Worm (Caenorhabditis elegans): ENCODE results near the gene C32D5.14.

C32D5.14 gene

DNA sequence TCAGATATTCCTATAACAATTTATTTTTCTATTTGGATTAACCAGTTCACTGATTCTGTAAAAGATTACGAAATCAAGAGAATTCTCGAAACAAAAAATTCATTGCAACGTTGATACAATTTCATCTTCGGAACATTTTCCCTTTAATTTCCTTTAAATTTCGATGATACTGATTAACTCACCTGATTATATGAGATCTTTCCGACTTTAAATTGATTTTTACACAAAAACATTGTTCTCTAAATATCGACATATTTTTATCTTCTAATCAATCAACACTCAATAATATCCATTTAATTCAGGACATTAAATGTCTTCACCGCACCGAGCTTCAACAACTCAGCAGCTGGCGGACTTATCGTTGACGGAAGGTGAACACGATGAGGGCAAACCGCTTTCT lies 35.7 kb downstream of the C32D5.14 start, which contains the start of gene lin-23:
TSS of gene lin-23 (plus strand) at position 301 of the 400 bp plus-strand sequence.
- no peak for TF ChIP-seq nhr-76 (tag; optimal IDR thresholded peaks at IDR 0.05)
- no peak for TF ChIP-seq nhr-28 (tag; optimal IDR thresholded peaks at IDR 0.05)
- TF ChIP-seq M03D4.4 (tag; optimal IDR thresholded peaks at IDR 0.05), result no peak
- no peak for TF ChIP-seq unc-39 (tag; optimal IDR thresholded peaks at IDR 0.05)
- TF ChIP-seq tbx-8 (GFP tag; optimal IDR thresholded peaks at IDR 0.05), result no peak
- no peak for TF ChIP-seq nhr-237 (tag; optimal IDR thresholded peaks at IDR 0.05)
- TF ChIP-seq mep-1 (tag; optimal IDR thresholded peaks at IDR 0.05), result no peak
- TF ChIP-seq ceh-39 (tag; optimal IDR thresholded peaks at IDR 0.05), result no peak
- TF ChIP-seq ceh-83 (GFP tag; optimal IDR thresholded peaks at IDR 0.05), result no peak
- TF ChIP-seq sptf-1 (tag; optimal IDR thresholded peaks at IDR 0.05), result no peak
- TF ChIP-seq zip-8 (tag; optimal IDR thresholded peaks at IDR 0.05), result no peak
- TF ChIP-seq mls-2 (tag; optimal IDR thresholded peaks at IDR 0.05), result no peak

DNA sequence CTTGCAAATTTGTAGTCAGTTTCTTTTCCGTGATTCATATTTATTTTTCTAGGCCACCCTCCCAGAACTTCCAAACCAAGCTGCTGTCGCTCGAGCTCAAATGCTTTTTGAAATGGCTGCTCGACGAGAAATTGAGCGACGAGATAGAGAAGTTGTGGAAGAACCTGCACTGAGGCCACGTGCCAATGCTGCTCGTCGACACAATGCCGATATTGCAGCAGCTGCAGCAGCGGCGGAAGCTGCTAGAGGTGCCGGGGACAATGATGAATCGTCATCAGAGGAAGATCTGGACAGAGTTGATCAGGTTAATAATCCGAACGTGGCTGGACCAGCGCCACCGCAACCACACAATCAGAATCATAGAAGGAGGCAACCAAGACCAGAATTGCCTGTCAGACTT lies 38.1 kb downstream of the C32D5.14 start:
- TF ChIP-seq nhr-2 (tag; optimal IDR thresholded peaks at IDR 0.05), result no peak
- TF ChIP-seq lin-13 (tag; optimal IDR thresholded peaks at IDR 0.05), result no peak
- no peak for TF ChIP-seq nhr-12 (tag; optimal IDR thresholded peaks at IDR 0.05)
- no peak for TF ChIP-seq drap-1 (GFP tag; optimal IDR thresholded peaks at IDR 0.05)
- TF ChIP-seq ham-2 (GFP tag; optimal IDR thresholded peaks at IDR 0.05), result no peak
- no peak for TF ChIP-seq nhr-28 (tag; optimal IDR thresholded peaks at IDR 0.05)
- no peak for TF ChIP-seq sem-2 (GFP tag; optimal IDR thresholded peaks at IDR 0.05)
- TF ChIP-seq mls-2 (tag; optimal IDR thresholded peaks at IDR 0.05), result no peak
- no peak for TF ChIP-seq ceh-39 (tag; optimal IDR thresholded peaks at IDR 0.05)
- TF ChIP-seq ceh-83 (GFP tag; optimal IDR thresholded peaks at IDR 0.05), result no peak
- TF ChIP-seq zip-8 (tag; optimal IDR thresholded peaks at IDR 0.05), result no peak
- TF ChIP-seq nhr-76 (tag; optimal IDR thresholded peaks at IDR 0.05), result no peak
- TF ChIP-seq lsy-2 (tag; optimal IDR thresholded peaks at IDR 0.05), result no peak
- TF ChIP-seq sptf-1 (tag; optimal IDR thresholded peaks at IDR 0.05), result no peak

ce11 chrII:6374646-6375045 lies 39.4 kb downstream of the C32D5.14 start:
- TF ChIP-seq zip-8 (tag; optimal IDR thresholded peaks at IDR 0.05) (no peak), nhr-12 (tag; optimal IDR thresholded peaks at IDR 0.05) (no peak), ceh-83 (GFP tag; optimal IDR thresholded peaks at IDR 0.05) (no peak), unc-39 (tag; optimal IDR thresholded peaks at IDR 0.05) (no peak), mep-1 (tag; optimal IDR thresholded peaks at IDR 0.05) (no peak), ces-1 (GFP tag; optimal IDR thresholded peaks at IDR 0.05) (no peak), flh-1 (GFP tag; optimal IDR thresholded peaks at IDR 0.05) (no peak), nhr-76 (tag; optimal IDR thresholded peaks at IDR 0.05) (no peak), sem-2 (GFP tag; optimal IDR thresholded peaks at IDR 0.05) (no peak), sptf-1 (tag; optimal IDR thresholded peaks at IDR 0.05) (no peak), unc-62 (GFP tag; optimal IDR thresholded peaks at IDR 0.05) (no peak), elt-3 (tag; optimal IDR thresholded peaks at IDR 0.05) (no peak), mab-5 (tag; optimal IDR thresholded peaks at IDR 0.05) (no peak), mls-2 (tag; optimal IDR thresholded peaks at IDR 0.05) (no peak), elt-1 (tag; optimal IDR thresholded peaks at IDR 0.05; ENCODE audit: borderline replicate concordance, insufficient read depth) (no peak)

DNA sequence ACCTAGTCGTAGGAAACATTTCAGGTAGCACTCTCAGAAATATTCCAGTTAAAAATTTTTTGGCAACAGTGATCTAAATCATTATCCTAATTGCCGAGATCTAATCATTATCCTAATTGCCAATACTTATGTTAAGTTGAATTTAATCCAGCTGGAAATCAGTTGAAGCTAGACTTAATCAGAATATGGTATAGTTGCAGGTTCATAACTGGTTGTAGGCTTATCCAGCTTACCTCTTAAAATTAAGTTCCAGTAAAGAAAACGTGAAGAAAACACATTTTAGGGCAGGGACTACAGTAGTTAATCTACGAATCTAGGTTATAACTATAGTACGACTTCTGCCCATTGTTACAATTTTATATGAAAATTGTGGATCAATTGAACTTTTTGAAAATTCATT lies 41.4 kb downstream of the C32D5.14 start:
- TF ChIP-seq ham-2 (GFP tag; optimal IDR thresholded peaks at IDR 0.05) (no peak), drap-1 (GFP tag; optimal IDR thresholded peaks at IDR 0.05) (no peak), lin-32 (GFP tag; optimal IDR thresholded peaks at IDR 0.05) (no peak), mls-2 (tag; optimal IDR thresholded peaks at IDR 0.05) (no peak), sptf-1 (tag; optimal IDR thresholded peaks at IDR 0.05) (no peak), nhr-28 (tag; optimal IDR thresholded peaks at IDR 0.05) (no peak), nhr-76 (tag; optimal IDR thresholded peaks at IDR 0.05) (no peak), ceh-83 (GFP tag; optimal IDR thresholded peaks at IDR 0.05) (no peak), tbx-8 (GFP tag; optimal IDR thresholded peaks at IDR 0.05) (no peak), pha-4 (tag; optimal IDR thresholded peaks at IDR 0.05) (no peak), ceh-39 (tag; optimal IDR thresholded peaks at IDR 0.05) (no peak)

ce11 chrII:6377381-6377948 lies 42.2 kb downstream of the C32D5.14 start:
- TF ChIP-seq lin-13 (tag; optimal IDR thresholded peaks at IDR 0.05) (no peak), drap-1 (GFP tag; optimal IDR thresholded peaks at IDR 0.05) (no peak), blmp-1 (tag; optimal IDR thresholded peaks at IDR 0.05) (no peak), unc-62 (GFP tag; optimal IDR thresholded peaks at IDR 0.05) (no peak), unc-120 (tag; optimal IDR thresholded peaks at IDR 0.05; ENCODE audit: poor library complexity, severe bottlenecking) (no peak), unc-39 (tag; optimal IDR thresholded peaks at IDR 0.05) (no peak), bed-3 (GFP tag; optimal IDR thresholded peaks at IDR 0.05) (no peak), flh-1 (GFP tag; optimal IDR thresholded peaks at IDR 0.05) (no peak), nhr-76 (tag; optimal IDR thresholded peaks at IDR 0.05) (no peak), tbx-8 (GFP tag; optimal IDR thresholded peaks at IDR 0.05) (no peak), nhr-2 (tag; optimal IDR thresholded peaks at IDR 0.05) (no peak), hlh-1 (tag; optimal IDR thresholded peaks at IDR 0.05) (no peak), mls-2 (tag; optimal IDR thresholded peaks at IDR 0.05) (no peak), ceh-39 (tag; optimal IDR thresholded peaks at IDR 0.05) (no peak), ces-1 (GFP tag; optimal IDR thresholded peaks at IDR 0.05) (no peak), lsy-2 (tag; optimal IDR thresholded peaks at IDR 0.05) (no peak)

Measured in whole organism, mixed stage, embryonic.